Worm (Caenorhabditis elegans) whole organism, late embryonic: ENCODE data around the gene Y39A1A.27.

ENCODE experiments used
- C38D4.7 ChIP-seq: fragments of 200-800 bp; sonication (Bioruptor generic); optimal IDR thresholded peaks from 2 replicates; lab custom pipeline; 2018; ENCODE audit warnings: mild to moderate bottlenecking, missing genetic modification characterization, moderate library complexity, missing compliant biosample characterization
- T23F11.4 ChIP-seq: fragments of 200-800 bp; sonication (Bioruptor generic); optimal IDR thresholded peaks from 2 replicates; lab custom pipeline; 2018; ENCODE audit warnings: mild to moderate bottlenecking, missing genetic modification characterization, missing compliant biosample characterization
- ceh-14 ChIP-seq: sonication (generic microtip); optimal IDR thresholded peaks from 2 replicates; lab custom pipeline; 2016; ENCODE audit warnings: missing genotype, missing genetic modification characterization, missing compliant biosample characterization
- ceh-2 ChIP-seq: sonication (generic microtip); optimal IDR thresholded peaks from 2 replicates; lab custom pipeline; 2016; ENCODE audit warnings: missing genotype, missing genetic modification characterization, missing compliant biosample characterization
- ceh-22 ChIP-seq: sonication (generic microtip); optimal IDR thresholded peaks from 2 replicates; lab custom pipeline; 2017; ENCODE audit warnings: missing biosample characterization, missing genetic modification characterization
- ceh-30 ChIP-seq: fragments of 150-350 bp; optimal IDR thresholded peaks from 2 replicates; lab custom pipeline; 2014; ENCODE audit warnings: missing biosample characterization, missing genetic modification characterization
- ceh-45 ChIP-seq: fragments of 200-800 bp; sonication (Bioruptor generic); IDR thresholded peaks from 2 replicates; pipeline ENCODE4 v1.3.6; 2022; ENCODE audit warnings: missing genetic modification reagents, missing genetic modification characterization, missing compliant biosample characterization
- ceh-48 ChIP-seq: sonication (generic microtip); optimal IDR thresholded peaks from 2 replicates; lab custom pipeline; 2016; ENCODE audit warnings: missing genetic modification characterization, inconsistent platforms, missing compliant biosample characterization
- ceh-6 ChIP-seq: fragments of 200-800 bp; sonication (Bioruptor generic); optimal IDR thresholded peaks from 2 replicates; lab custom pipeline; 2018; ENCODE audit warnings: mild to moderate bottlenecking, missing genetic modification characterization, missing compliant biosample characterization
- ceh-9 ChIP-seq: sonication (generic microtip); optimal IDR thresholded peaks from 2 replicates; lab custom pipeline; 2016; ENCODE audit warnings: mild to moderate bottlenecking, missing genetic modification characterization, inconsistent platforms, missing compliant biosample characterization
- dmd-4 ChIP-seq: sonication (generic microtip); optimal IDR thresholded peaks from 2 replicates; lab custom pipeline; 2016; ENCODE audit warnings: borderline replicate concordance, missing genetic modification characterization, missing compliant biosample characterization
- dve-1 ChIP-seq: sonication (generic microtip); optimal IDR thresholded peaks from 2 replicates; lab custom pipeline; 2017; ENCODE audit warnings: antibody characterized with exemption, mild to moderate bottlenecking, missing genetic modification characterization, missing compliant biosample characterization
- elt-2 ChIP-seq: sonication (generic microtip); optimal IDR thresholded peaks from 2 replicates; lab custom pipeline; 2016; ENCODE audit warnings: missing genetic modification reagents, missing genetic modification characterization, missing compliant biosample characterization
- elt-4 ChIP-seq: sonication (generic microtip); optimal IDR thresholded peaks from 2 replicates; lab custom pipeline; 2016; ENCODE audit warnings: missing genetic modification characterization, missing compliant biosample characterization
- fax-1 ChIP-seq: sonication (generic microtip); optimal IDR thresholded peaks from 2 replicates; lab custom pipeline; 2016; ENCODE audit warnings: missing genotype, missing genetic modification characterization, missing compliant biosample characterization
- fkh-6 ChIP-seq: sonication (generic microtip); optimal IDR thresholded peaks from 2 replicates; lab custom pipeline; 2016; ENCODE audit warnings: missing genetic modification characterization, missing compliant biosample characterization
- gmeb-2 ChIP-seq: sonication (generic microtip); optimal IDR thresholded peaks from 2 replicates; lab custom pipeline; 2016; ENCODE audit warnings: missing genetic modification characterization, inconsistent platforms, missing compliant biosample characterization
- hlh-13 ChIP-seq: fragments of 200-800 bp; sonication (Bioruptor generic); optimal IDR thresholded peaks from 2 replicates; lab custom pipeline; 2018; ENCODE audit warnings: mild to moderate bottlenecking, missing genetic modification characterization, missing compliant biosample characterization
- hlh-15 ChIP-seq: sonication (generic microtip); optimal IDR thresholded peaks from 2 replicates; lab custom pipeline; 2016; ENCODE audit warnings: missing genetic modification characterization, missing compliant biosample characterization
- hlh-30 ChIP-seq: sonication (generic microtip); optimal IDR thresholded peaks from 2 replicates; lab custom pipeline; 2017; ENCODE audit warnings: antibody characterized with exemption, missing genetic modification characterization, missing compliant biosample characterization; ENCODE audit not compliant: insufficient read depth
- hlh-8 ChIP-seq: sonication (generic microtip); optimal IDR thresholded peaks from 2 replicates; lab custom pipeline; 2016; ENCODE audit warnings: missing genotype, missing genetic modification characterization, missing compliant biosample characterization
- lim-6 ChIP-seq: sonication (generic microtip); optimal IDR thresholded peaks from 2 replicates; lab custom pipeline; 2016; ENCODE audit warnings: missing genetic modification characterization, missing compliant biosample characterization
- lin-11 ChIP-seq: fragments of 200-800 bp; sonication (Bioruptor generic); optimal IDR thresholded peaks from 2 replicates; lab custom pipeline; 2018; ENCODE audit warnings: mild to moderate bottlenecking, missing genetic modification characterization, missing compliant biosample characterization
- nfya-1 ChIP-seq: sonication (generic microtip); optimal IDR thresholded peaks from 2 replicates; lab custom pipeline; 2017; ENCODE audit warnings: missing genetic modification characterization, mild to moderate bottlenecking, missing compliant biosample characterization, antibody characterized with exemption, moderate library complexity
- nhr-232 ChIP-seq: sonication (generic microtip); optimal IDR thresholded peaks from 2 replicates; lab custom pipeline; 2016; ENCODE audit warnings: missing genetic modification characterization, missing compliant biosample characterization
- odd-2 ChIP-seq: sonication (generic microtip); optimal IDR thresholded peaks from 2 replicates; lab custom pipeline; 2017; ENCODE audit warnings: antibody characterized with exemption, mild to moderate bottlenecking, missing genetic modification characterization, missing compliant biosample characterization
- pag-3 ChIP-seq: sonication (generic microtip); optimal IDR thresholded peaks from 2 replicates; lab custom pipeline; 2016; ENCODE audit warnings: missing compliant biosample characterization, missing genetic modification characterization, borderline replicate concordance
- pax-1 ChIP-seq: fragments of 150-350 bp; optimal IDR thresholded peaks from 2 replicates; lab custom pipeline; 2014; ENCODE audit warnings: missing biosample characterization, missing genetic modification characterization
- pha-2 ChIP-seq: sonication (generic microtip); optimal IDR thresholded peaks from 2 replicates; lab custom pipeline; 2017; ENCODE audit warnings: mild to moderate bottlenecking, missing genetic modification characterization, missing compliant biosample characterization
- pha-4 ChIP-seq: fragments of 150-350 bp; optimal IDR thresholded peaks from 2 replicates; lab custom pipeline; 2018; ENCODE audit warnings: missing biosample characterization, missing genetic modification reagents, missing genetic modification characterization
- ref-2 ChIP-seq: sonication (generic microtip); optimal IDR thresholded peaks from 2 replicates; lab custom pipeline; 2016; ENCODE audit warnings: missing genetic modification characterization, missing compliant biosample characterization
- rnt-1 ChIP-seq: sonication (generic microtip); optimal IDR thresholded peaks from 2 replicates; lab custom pipeline; 2016; ENCODE audit warnings: missing genetic modification characterization, missing compliant biosample characterization
- sox-2 ChIP-seq: fragments of 200-800 bp; sonication (Bioruptor generic); IDR thresholded peaks from 2 replicates; pipeline ENCODE4 v1.3.6; 2022; ENCODE audit warnings: missing genetic modification reagents, missing genetic modification characterization, missing compliant biosample characterization
- sox-4 ChIP-seq: sonication (generic microtip); optimal IDR thresholded peaks from 2 replicates; lab custom pipeline; 2017; ENCODE audit warnings: mild to moderate bottlenecking, missing genetic modification characterization, inconsistent platforms, missing compliant biosample characterization
- syd-9 ChIP-seq: sonication (generic microtip); optimal IDR thresholded peaks from 2 replicates; lab custom pipeline; 2016; ENCODE audit warnings: mild to moderate bottlenecking, missing genetic modification characterization, moderate library complexity, missing compliant biosample characterization
- tbx-2 ChIP-seq: sonication (generic microtip); optimal IDR thresholded peaks from 2 replicates; lab custom pipeline; 2016; ENCODE audit warnings: missing genetic modification characterization, missing compliant biosample characterization
- ttx-3 ChIP-seq: sonication (generic microtip); optimal IDR thresholded peaks from 2 replicates; lab custom pipeline; 2016; ENCODE audit warnings: missing genetic modification reagents, missing genetic modification characterization, missing compliant biosample characterization
- unc-3 ChIP-seq, 2 experiments: fragments of 200-800 bp in 1 of 2; sonication (Bioruptor generic) in 1 of 2; sonication (generic microtip) in 1 of 2; conservative IDR thresholded peaks in 1 of 2; optimal IDR thresholded peaks in 1 of 2; 2 replicates each; pipeline versions ENCODE4 v1.3.6 to Lab custom; 2016 to 2022; ENCODE audit warnings: missing compliant biosample characterization in 2 of 2, missing genetic modification characterization in 2 of 2, missing genetic modification reagents in 1 of 2
- unc-42 ChIP-seq: sonication (generic microtip); optimal IDR thresholded peaks from 2 replicates; lab custom pipeline; 2016; ENCODE audit warnings: missing genotype, missing genetic modification characterization, missing compliant biosample characterization
- unc-55 ChIP-seq: sonication (generic microtip); optimal IDR thresholded peaks from 2 replicates; lab custom pipeline; 2017; ENCODE audit warnings: missing biosample characterization, missing genetic modification reagents, missing genetic modification characterization
- unc-86 ChIP-seq: sonication (generic microtip); optimal IDR thresholded peaks from 2 replicates; lab custom pipeline; 2016; ENCODE audit warnings: missing genetic modification characterization, missing compliant biosample characterization
- zip-5 ChIP-seq: sonication (generic microtip); optimal IDR thresholded peaks from 2 replicates; lab custom pipeline; 2016; ENCODE audit warnings: missing genetic modification characterization, missing compliant biosample characterization
- ztf-16 ChIP-seq: sonication (generic microtip); optimal IDR thresholded peaks from 2 replicates; lab custom pipeline; 2017; ENCODE audit warnings: missing genetic modification characterization, missing compliant biosample characterization

Y39A1A.27 gene

ce11 chrIII:10642781-10643180 lies 4.0 kb downstream of the Y39A1A.27 start, which contains the start of the genes dhs-11 and orc-1:
Gene dhs-11, minus strand, starts transcription at chrIII:10642865.
Gene orc-1, plus strand, starts transcription at chrIII:10643129.
- peak; percentile 22 for TF ChIP-seq nfya-1 (tag; lab: Kevin White, UChicago)
- no peak for TF ChIP-seq dmd-4 (tag; lab: Kevin White, UChicago)

- TF ChIP-seq lin-11 (tag; lab: Kevin White, UChicago), result no peak
- TF ChIP-seq dve-1 (tag; lab: Kevin White, UChicago), result no peak
- no peak for TF ChIP-seq unc-55
- TF ChIP-seq dmd-4 (tag; lab: Kevin White, UChicago), result no peak
- TF ChIP-seq fax-1 (tag; lab: Kevin White, UChicago), result no peak
- TF ChIP-seq lim-6 (tag; lab: Kevin White, UChicago), result no peak
- TF ChIP-seq ceh-30, result no peak
- no peak for TF ChIP-seq ceh-22 (tag; lab: Kevin White, UChicago)
- no peak for TF ChIP-seq tbx-2
- no peak for TF ChIP-seq unc-86 (tag; lab: Kevin White, UChicago)
- TF ChIP-seq ceh-2 (tag; lab: Kevin White, UChicago), result no peak
- no peak for TF ChIP-seq pax-1
- no peak for TF ChIP-seq ttx-3 (tag; lab: Kevin White, UChicago)
- TF ChIP-seq unc-3 (GFP tag; conservative IDR thresholded peaks at IDR 0.05; lab: Robert Waterston, UW), result no peak
- no peak for TF ChIP-seq unc-3 (tag; optimal IDR thresholded peaks at IDR 0.05; lab: Kevin White, UChicago)
Observed at ce11 chrIII:10646094-10646493, 7.3 kb downstream of the Y39A1A.27 start, which contains the start of gene orc-4. Gene orc-4, plus strand, starts transcription at chrIII:10646170.

DNA sequence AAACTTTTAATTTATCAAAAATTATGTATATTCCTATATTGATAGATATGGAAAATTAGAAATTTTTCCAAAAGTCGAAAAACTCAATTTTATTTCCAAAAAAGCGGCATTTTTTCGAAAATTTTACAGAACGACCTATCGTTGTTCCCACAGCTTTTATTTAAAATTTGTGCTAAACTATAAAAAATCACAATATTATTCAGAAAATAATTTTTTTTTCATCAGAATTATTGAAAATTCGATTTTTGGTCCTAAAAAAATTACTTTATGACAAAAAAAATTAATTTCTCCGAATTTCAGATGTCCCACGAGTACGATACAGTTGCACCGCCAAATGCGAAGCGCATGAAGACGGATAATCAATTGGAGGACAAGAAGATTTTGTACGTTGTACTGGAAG lies 10.4 kb downstream of the Y39A1A.27 start, which contains the start of gene emg-1:
Gene emg-1, plus strand, starts transcription at position 301 of the 400 bp plus-strand sequence.
- TF ChIP-seq sox-4 (tag; lab: Kevin White, UChicago) (no peak), syd-9 (tag; lab: Kevin White, UChicago) (no peak), hlh-8 (tag; lab: Kevin White, UChicago) (no peak), rnt-1 (tag; lab: Kevin White, UChicago) (no peak), ceh-14 (tag; lab: Kevin White, UChicago) (no peak), pag-3 (no peak), pax-1 (no peak), pha-4 (tag; lab: Kevin White, UChicago) (no peak), dve-1 (tag; lab: Kevin White, UChicago) (no peak), unc-3 (GFP tag; conservative IDR thresholded peaks at IDR 0.05; lab: Robert Waterston, UW) (no peak), unc-3 (tag; optimal IDR thresholded peaks at IDR 0.05; lab: Kevin White, UChicago) (no peak), zip-5 (tag; lab: Kevin White, UChicago) (no peak)

DNA sequence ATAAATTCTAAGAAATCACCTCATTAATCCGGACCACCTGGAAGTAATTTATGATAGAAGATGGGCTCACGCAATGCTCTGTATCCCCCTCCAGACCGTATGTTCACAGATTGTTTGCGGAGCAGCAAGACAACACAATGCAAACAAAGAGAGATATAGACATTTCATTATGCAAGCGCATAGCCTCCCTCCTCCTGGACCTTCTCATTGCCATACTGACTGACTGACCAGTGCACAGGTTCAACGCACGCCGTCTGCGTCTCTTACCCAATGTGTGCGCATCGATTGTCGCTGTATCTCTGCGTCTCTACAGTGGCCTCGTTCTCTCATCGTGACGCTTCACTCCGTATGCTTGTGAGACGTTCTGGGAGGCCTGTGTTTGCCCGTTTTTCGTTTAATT lies 12.9 kb downstream of the Y39A1A.27 start:
- TF ChIP-seq ref-2 (peak; percentile 50), T23F11.4 (GFP tag; lab: Kevin White, UChicago) (no peak), pha-2 (tag; lab: Kevin White, UChicago) (no peak), fax-1 (tag; lab: Kevin White, UChicago) (no peak), unc-3 (GFP tag; conservative IDR thresholded peaks at IDR 0.05; lab: Robert Waterston, UW) (no peak), unc-3 (tag; optimal IDR thresholded peaks at IDR 0.05; lab: Kevin White, UChicago) (no peak), nhr-232 (no peak), syd-9 (tag; lab: Kevin White, UChicago) (no peak), C38D4.7 (GFP tag; lab: Kevin White, UChicago) (no peak), hlh-8 (tag; lab: Kevin White, UChicago) (no peak), ceh-30 (no peak), ceh-9 (no peak), rnt-1 (tag; lab: Kevin White, UChicago) (no peak), sox-4 (tag; lab: Kevin White, UChicago) (no peak), hlh-13 (no peak), hlh-30 (tag; lab: Kevin White, UChicago) (peak; percentile 80), elt-4 (tag; lab: Kevin White, UChicago) (no peak), odd-2 (tag; lab: Kevin White, UChicago) (no peak), hlh-15 (tag; lab: Kevin White, UChicago) (no peak), gmeb-2 (no peak), ztf-16 (tag; lab: Kevin White, UChicago) (peak; percentile 4), tbx-2 (peak; percentile 75), dve-1 (tag; lab: Kevin White, UChicago) (peak; percentile 12), fkh-6 (tag; lab: Kevin White, UChicago) (no peak), unc-42 (tag; lab: Kevin White, UChicago) (peak; percentile 14), dmd-4 (tag; lab: Kevin White, UChicago) (no peak), ceh-45 (no peak), elt-2 (tag; lab: Kevin White, UChicago) (no peak), sox-2 (GFP tag; lab: Robert Waterston, UW) (peak; percentile 49), ceh-6 (no peak), ttx-3 (tag; lab: Kevin White, UChicago) (no peak), ceh-48 (peak; percentile 77), ceh-22 (tag; lab: Kevin White, UChicago) (no peak)
